Fruit fly (Drosophila melanogaster): ENCODE data around the gene Nt5a.

The Nt5a gene

DNA sequence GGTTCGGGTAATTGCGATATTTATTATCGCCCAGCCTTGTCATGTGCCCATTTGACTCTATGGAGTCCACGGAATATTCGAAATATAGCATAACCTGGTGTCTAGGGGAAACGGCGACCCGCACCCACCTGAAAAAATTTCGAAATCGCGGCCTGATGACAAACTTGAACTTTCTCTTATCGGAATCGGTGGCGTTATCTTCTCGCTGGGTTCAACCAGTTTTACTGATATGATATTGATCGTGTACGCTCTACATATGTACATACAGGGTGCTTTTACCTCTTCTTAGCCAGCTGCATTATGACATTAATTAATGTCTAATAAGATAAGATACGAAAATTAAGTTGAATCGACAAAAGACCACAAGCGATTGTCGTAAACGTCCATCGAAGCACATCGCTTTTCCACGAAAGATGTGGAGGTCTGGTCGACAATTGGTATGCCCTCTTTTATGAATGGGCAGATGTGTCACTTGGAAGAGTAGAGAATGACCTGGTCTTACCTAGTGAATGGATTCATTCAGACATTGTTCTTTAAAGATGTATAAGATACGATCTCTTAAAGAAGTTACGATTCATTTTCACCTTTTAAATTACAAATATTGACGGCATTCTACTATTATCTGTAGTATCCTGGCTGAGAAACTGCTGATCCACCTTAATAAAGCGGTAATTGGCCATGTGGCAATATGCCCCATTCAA is 13.2 kb upstream of the Nt5a start:
- TF ChIP-seq h (optimal IDR thresholded peaks at IDR 0.05): no peak
- TF ChIP-seq insv (optimal IDR thresholded peaks at IDR 0.05): no peak
- no peak for TF ChIP-seq Sin3A (optimal IDR thresholded peaks at IDR 0.05)
- no peak for TF ChIP-seq ttk (optimal IDR thresholded peaks at IDR 0.05)
- TF ChIP-seq Myc (optimal IDR thresholded peaks at IDR 0.05): no peak
- no peak for TF ChIP-seq psq (optimal IDR thresholded peaks at IDR 0.05)

DNA sequence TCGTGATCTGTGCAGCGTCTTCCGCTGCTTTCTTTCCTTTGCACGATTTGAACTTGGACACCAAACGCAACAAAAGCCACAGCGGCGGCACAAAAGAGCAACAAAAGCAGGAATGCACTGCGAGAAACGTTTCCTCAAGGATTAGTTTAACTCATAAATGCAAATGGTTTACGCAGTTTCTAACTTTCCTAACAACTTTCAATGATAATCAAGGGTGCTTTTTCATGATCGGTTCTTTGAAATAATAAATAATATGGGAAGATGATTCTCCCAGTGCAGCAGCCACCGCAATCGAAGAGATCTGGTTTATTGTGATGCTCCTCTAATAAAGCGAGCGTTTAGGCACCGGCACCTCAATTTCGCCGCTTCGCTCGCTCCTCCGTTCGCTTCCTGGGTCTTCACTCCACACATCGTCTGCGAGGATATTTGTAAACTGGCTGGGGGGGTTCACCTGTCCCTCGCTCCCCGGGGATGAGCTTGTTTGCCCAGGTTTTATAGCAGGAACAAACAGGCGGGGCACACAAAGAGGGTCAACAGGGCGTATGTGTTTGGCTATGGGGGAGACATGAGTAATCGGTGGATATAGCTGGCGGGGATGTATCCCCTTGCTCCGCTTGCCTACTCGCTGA is 12.0 kb upstream of the Nt5a start:
- TF ChIP-seq insv (optimal IDR thresholded peaks at IDR 0.05) (no peak), psq (optimal IDR thresholded peaks at IDR 0.05) (no peak), Sin3A (optimal IDR thresholded peaks at IDR 0.05) (no peak), h (optimal IDR thresholded peaks at IDR 0.05) (no peak), ttk (optimal IDR thresholded peaks at IDR 0.05) (no peak), Myc (optimal IDR thresholded peaks at IDR 0.05) (no peak)

DNA sequence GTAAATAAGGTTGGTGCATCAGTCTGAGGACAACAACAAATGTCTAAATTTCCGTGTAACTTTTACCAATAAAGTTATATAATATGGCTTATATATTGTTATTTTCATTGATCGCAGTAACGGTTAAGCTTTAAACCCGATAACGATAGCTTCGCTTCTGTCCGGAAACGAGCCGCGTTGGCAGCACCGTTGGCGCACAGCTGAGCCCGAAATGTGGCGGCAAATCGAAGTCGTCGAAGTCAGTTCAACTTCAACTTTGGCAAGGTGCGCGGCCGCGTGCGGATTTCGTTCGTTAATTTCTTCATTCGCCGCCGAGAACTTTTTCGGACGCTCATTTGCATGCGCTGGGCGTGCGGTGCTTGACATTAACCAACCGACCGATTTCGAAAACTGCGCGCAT is 11.0 kb upstream of the Nt5a start, which contains the start of gene Myo61F:
Gene Myo61F (plus strand): TSS at position 240 of the 400 bp plus-strand sequence.
- TF ChIP-seq Sin3A (optimal IDR thresholded peaks at IDR 0.05): no peak
- no peak for TF ChIP-seq psq (optimal IDR thresholded peaks at IDR 0.05)
- no peak for TF ChIP-seq insv (optimal IDR thresholded peaks at IDR 0.05)
- TF ChIP-seq Myc (optimal IDR thresholded peaks at IDR 0.05): no peak
- no peak for TF ChIP-seq ttk (optimal IDR thresholded peaks at IDR 0.05)
- TF ChIP-seq h (optimal IDR thresholded peaks at IDR 0.05): no peak

DNA sequence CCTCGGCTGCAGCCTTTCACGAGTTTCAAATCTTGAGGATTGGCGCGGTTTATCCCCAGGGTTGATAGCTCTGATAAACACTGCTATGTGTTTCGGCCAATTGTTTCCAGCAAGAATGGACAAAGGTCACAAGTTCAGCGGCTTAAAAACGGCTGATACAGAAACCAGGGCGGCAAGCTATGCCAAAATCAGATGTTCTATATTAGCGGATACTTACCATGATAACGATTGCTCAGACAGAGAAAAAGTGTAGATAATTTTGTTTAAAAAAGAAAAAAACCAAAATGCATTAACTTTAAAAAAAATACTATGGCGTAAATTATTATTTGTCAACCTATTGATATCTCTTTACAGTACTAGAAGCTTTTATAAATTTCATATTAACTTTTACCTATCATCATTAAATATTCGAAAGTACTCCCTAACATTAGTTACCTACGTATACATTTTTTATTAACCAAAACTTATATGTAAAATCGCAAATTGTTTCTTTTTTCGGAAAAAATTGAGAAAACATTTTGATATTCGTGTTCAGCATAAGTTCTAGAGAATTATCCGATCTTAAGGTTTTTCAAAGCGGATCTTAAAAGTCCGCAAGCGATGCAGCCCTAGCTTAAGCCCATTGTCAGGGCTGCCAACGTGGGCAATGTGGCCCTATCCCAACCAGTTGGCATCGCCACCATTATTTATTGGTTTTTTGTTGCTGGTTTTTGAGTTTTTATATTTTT is 6.0 kb upstream of the Nt5a start, which contains the start of the genes sturkopf and Herc4:
Gene sturkopf (minus strand): TSS at position 339 of the 728 bp plus-strand sequence.
Gene Herc4 (plus strand): TSS at position 658 of the 728 bp plus-strand sequence.
- TF ChIP-seq insv (optimal IDR thresholded peaks at IDR 0.05) (no peak), psq (optimal IDR thresholded peaks at IDR 0.05) (no peak), Myc (optimal IDR thresholded peaks at IDR 0.05) (no peak), h (optimal IDR thresholded peaks at IDR 0.05) (no peak)

DNA sequence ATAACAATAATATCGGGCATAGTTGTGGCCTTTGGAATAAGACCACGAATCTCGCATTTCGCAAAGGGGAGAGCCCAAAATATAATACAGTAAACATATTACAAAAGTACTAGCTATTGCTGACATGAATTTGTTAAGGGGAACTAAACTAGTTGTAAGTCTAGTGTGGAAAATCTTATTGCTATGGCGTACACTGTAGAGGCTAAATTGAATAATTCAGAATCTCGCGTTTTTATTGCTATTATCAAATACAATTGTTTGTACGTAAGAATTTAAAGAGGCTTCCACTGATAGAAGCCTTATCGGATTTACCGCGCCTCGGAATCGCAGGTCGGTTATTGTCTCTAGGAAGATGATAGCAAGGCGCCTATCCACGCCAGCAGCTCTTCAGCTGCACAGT is 1.9 kb downstream of the Nt5a start:
- TF ChIP-seq ttk (optimal IDR thresholded peaks at IDR 0.05) (no peak), psq (optimal IDR thresholded peaks at IDR 0.05) (no peak), Myc (optimal IDR thresholded peaks at IDR 0.05) (no peak), h (optimal IDR thresholded peaks at IDR 0.05) (no peak), Sin3A (optimal IDR thresholded peaks at IDR 0.05) (no peak), insv (optimal IDR thresholded peaks at IDR 0.05) (no peak)

DNA sequence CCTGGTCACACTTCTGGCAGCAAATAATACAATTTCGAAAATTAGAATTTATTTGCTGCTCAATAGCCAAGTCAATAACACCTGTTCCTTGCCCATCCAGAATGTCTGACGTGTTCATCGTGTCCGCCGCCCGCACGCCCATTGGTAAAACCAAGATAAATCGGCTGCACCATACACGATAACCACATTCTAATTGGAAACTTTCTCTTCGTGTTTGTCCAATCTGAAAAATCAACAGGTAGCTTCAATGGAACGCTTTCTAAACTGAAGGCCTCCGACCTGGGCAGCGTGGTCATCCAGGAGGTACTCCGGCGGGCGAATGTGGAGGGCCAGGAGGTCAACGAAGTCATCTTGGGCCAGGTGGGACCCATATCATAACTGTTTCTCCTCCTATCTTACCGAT is 4.3 kb downstream of the Nt5a start:
- TF ChIP-seq ttk (optimal IDR thresholded peaks at IDR 0.05) (no peak), h (optimal IDR thresholded peaks at IDR 0.05) (no peak), Sin3A (optimal IDR thresholded peaks at IDR 0.05) (no peak), insv (optimal IDR thresholded peaks at IDR 0.05) (no peak), psq (optimal IDR thresholded peaks at IDR 0.05) (no peak), Myc (optimal IDR thresholded peaks at IDR 0.05) (no peak)

DNA sequence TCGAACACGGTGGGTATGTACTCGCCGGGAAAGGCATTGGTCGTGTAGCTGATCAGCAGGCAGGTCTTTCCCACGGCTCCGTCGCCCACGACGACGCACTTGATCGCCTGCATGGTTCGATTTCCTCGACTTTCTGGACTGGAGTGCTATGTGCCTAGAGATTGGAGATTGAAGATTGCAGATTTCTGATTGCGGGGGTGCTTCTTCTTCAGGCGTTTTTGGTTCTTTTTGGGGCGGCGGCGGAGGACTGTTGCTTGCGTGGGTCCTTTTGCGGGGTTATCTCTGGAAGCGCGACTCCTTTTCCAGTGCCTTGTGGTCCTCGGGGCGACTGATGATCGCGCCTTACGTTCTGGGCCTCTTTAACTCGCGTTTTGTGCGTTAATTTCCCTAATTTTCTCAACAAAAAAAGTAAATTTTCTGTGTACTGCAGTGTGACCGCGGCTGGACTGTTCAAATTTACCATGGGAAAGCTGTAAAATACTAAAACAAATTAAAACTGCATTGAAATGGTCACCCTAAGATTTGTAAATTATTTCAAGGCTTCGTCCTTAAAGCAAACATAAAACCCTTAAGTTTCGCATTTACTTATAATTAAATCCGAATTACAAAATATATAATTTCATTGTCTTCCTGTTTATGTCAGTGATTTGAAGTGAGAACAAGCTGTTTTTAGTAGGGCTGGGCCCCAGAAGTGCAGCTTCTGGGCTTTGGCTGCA is 4.8 kb downstream of the Nt5a start, which contains the start of the genes Rac1 and Acat2:
Gene Rac1 (minus strand): TSS at position 450 of the 716 bp plus-strand sequence.
Gene Acat2 (plus strand): TSS at position 711 of the 716 bp plus-strand sequence.
- TF ChIP-seq Myc (optimal IDR thresholded peaks at IDR 0.05) (no peak), ttk (optimal IDR thresholded peaks at IDR 0.05) (no peak), psq (optimal IDR thresholded peaks at IDR 0.05) (no peak), insv (optimal IDR thresholded peaks at IDR 0.05) (no peak), h (optimal IDR thresholded peaks at IDR 0.05) (no peak), Sin3A (optimal IDR thresholded peaks at IDR 0.05) (no peak)

DNA sequence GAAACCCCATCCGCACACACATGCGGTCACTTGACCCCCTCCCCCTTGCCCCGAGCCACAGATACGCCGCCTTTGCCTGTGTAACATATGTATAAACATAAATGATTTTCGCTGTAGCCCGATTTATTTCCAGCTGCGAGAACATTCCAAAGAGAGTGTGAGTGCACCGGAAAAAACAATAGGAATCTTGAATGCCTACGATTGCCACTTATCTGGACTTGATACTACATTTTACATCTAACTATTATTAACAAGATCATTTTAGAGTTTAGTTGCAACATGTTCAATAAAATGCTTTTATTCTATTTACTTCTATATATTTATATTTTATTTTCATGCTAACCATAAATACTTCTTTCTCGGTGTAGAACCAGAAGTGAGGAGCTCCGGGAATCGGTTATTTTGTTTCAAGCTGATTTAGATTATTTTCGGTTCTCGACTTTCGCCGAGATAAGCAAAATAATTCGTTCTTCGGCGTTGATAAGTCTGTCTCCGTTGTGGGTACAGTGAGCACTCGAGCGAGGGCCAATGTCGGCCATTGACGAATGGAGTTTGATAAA is 7.1 kb downstream of the Nt5a start:
- TF ChIP-seq ttk (optimal IDR thresholded peaks at IDR 0.05) (no peak), Myc (optimal IDR thresholded peaks at IDR 0.05) (no peak), h (optimal IDR thresholded peaks at IDR 0.05) (no peak), insv (optimal IDR thresholded peaks at IDR 0.05) (no peak), psq (optimal IDR thresholded peaks at IDR 0.05) (no peak), Sin3A (optimal IDR thresholded peaks at IDR 0.05) (no peak)

DNA sequence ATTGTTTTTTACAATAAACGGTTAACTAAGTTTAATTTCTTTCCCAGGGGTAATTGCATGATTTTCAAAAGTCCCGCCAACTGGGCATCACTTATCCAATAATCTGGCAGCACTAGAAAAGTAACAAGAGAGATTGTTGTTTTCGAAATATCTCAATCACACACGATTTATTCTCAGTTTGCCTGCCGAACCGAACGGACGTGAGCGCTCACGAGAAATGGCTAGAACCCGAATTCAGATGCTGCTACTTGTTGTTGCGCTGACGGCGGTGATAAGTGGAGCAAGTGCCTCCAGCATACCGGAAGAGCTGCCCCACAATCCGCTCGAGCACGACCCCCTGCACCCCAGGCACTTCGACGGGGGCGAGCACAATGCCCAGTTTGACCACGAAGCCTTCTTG is 8.7 kb downstream of the Nt5a start, which contains the start of gene scf:
Gene scf (plus strand): TSS at position 164 of the 400 bp plus-strand sequence.
- TF ChIP-seq insv (optimal IDR thresholded peaks at IDR 0.05): no peak
- TF ChIP-seq Sin3A (optimal IDR thresholded peaks at IDR 0.05): no peak
- TF ChIP-seq ttk (optimal IDR thresholded peaks at IDR 0.05): no peak
- TF ChIP-seq psq (optimal IDR thresholded peaks at IDR 0.05): no peak
- no peak for TF ChIP-seq h (optimal IDR thresholded peaks at IDR 0.05)
- no peak for TF ChIP-seq Myc (optimal IDR thresholded peaks at IDR 0.05)

DNA sequence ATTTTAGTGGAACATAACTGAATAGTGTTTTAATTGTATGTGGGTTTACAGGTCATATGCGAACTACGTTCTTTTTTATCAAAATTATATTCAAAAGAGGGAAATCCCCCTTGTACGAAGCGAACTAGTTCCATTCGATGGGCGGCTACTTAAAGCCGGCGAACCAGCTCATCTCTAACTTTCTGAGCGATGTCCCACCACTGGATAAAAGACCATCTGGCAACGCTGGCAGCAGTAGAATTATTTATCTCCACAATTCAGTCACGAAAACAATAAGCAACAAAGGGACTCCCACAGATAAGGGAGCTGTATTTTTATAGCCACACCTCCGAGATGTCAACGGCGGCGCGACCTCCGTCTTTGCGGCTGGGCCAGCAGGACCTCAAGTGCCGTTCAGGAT is 11.5 kb downstream of the Nt5a start, which contains the start of gene Rabex-5:
Gene Rabex-5 (plus strand): TSS at position 221 of the 400 bp plus-strand sequence.
- no peak for TF ChIP-seq Sin3A (optimal IDR thresholded peaks at IDR 0.05)
- TF ChIP-seq insv (optimal IDR thresholded peaks at IDR 0.05): no peak
- no peak for TF ChIP-seq Myc (optimal IDR thresholded peaks at IDR 0.05)
- TF ChIP-seq psq (optimal IDR thresholded peaks at IDR 0.05): no peak
- TF ChIP-seq h (optimal IDR thresholded peaks at IDR 0.05): no peak
- no peak for TF ChIP-seq ttk (optimal IDR thresholded peaks at IDR 0.05)

DNA sequence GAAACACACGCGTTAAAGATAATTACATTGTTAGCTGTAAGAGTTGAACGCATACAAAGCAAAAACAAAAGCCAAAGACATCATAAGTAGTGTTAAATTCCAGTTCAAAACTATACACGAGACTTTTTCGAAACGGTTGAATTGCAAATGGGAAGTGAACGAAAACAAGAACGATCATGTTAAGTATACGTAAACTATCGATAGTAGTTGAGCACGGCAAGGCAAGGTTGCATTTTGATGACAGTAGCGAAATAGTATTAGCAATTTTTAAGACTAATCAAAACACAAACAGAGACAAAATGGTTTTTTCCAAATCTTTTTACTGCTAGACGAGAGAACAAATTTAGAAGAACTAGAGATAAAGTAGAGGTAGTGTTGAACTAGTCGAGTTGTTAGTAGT is 12.4 kb downstream of the Nt5a start:
- TF ChIP-seq Myc (optimal IDR thresholded peaks at IDR 0.05) (no peak), h (optimal IDR thresholded peaks at IDR 0.05) (no peak), insv (optimal IDR thresholded peaks at IDR 0.05) (no peak), ttk (optimal IDR thresholded peaks at IDR 0.05) (no peak)
